Fruit fly (Drosophila melanogaster) whole organism, pupa: ENCODE measurements around the gene CG7924.

Source experiments
- CG12605 ChIP-seq: fragments of 200-800 bp; sonication (Bioruptor generic); IDR thresholded peaks from 2 replicates; pipeline ENCODE4 v1.3.6; 2022; ENCODE audit warnings: missing biosample characterization, missing genetic modification characterization
- CG13204 ChIP-seq: fragments of 200-800 bp; sonication (Bioruptor generic); optimal IDR thresholded peaks from 2 replicates; lab custom pipeline; 2018; ENCODE audit warnings: missing biosample characterization, mild to moderate bottlenecking, missing genetic modification characterization, moderate library complexity
- CG14655 ChIP-seq: fragments of 200-800 bp; sonication (Bioruptor generic); optimal IDR thresholded peaks from 3 replicates; lab custom pipeline; 2017; ENCODE audit warnings: mild to moderate bottlenecking, missing biosample characterization, missing genetic modification reagents, missing genetic modification characterization
- CG15710 ChIP-seq: fragments of 200-800 bp; sonication (Bioruptor generic); optimal IDR thresholded peaks from 2 replicates; lab custom pipeline; 2018; ENCODE audit warnings: missing biosample characterization, mild to moderate bottlenecking, missing genetic modification characterization, moderate library complexity
- CG34367 ChIP-seq: fragments of 200-800 bp; sonication (Bioruptor generic); optimal IDR thresholded peaks from 2 replicates; lab custom pipeline; 2018; ENCODE audit warnings: missing biosample characterization, mild to moderate bottlenecking, missing genetic modification characterization
- CG8159 ChIP-seq: fragments of 200-800 bp; sonication (Bioruptor generic); optimal IDR thresholded peaks from 3 replicates; lab custom pipeline; 2018; ENCODE audit warnings: missing biosample characterization, mild to moderate bottlenecking, missing genetic modification characterization, moderate library complexity
- CG8301 ChIP-seq: fragments of 200-800 bp; sonication (Bioruptor generic); optimal IDR thresholded peaks from 2 replicates; lab custom pipeline; 2018; ENCODE audit warnings: missing biosample characterization, mild to moderate bottlenecking, missing genetic modification characterization
- CG9948 ChIP-seq: fragments of 200-800 bp; sonication (Bioruptor generic); optimal IDR thresholded peaks from 2 replicates; lab custom pipeline; 2018; ENCODE audit warnings: missing biosample characterization, mild to moderate bottlenecking, missing genetic modification characterization, moderate library complexity
- EcR ChIP-seq: fragments of 200-800 bp; sonication (Bioruptor generic); optimal IDR thresholded peaks from 3 replicates; lab custom pipeline; 2019; ENCODE audit warnings: missing biosample characterization, missing genetic modification characterization, mild to moderate bottlenecking, moderate library complexity, missing genetic modification reagents
- Pif1A ChIP-seq: fragments of 200-800 bp; sonication (Bioruptor generic); optimal IDR thresholded peaks from 3 replicates; lab custom pipeline; 2016; ENCODE audit warnings: missing biosample characterization, missing genetic modification characterization
- Snoo ChIP-seq: fragments of 200-800 bp; sonication (Bioruptor generic); optimal IDR thresholded peaks from 3 replicates; lab custom pipeline; 2017; ENCODE audit warnings: missing biosample characterization, mild to moderate bottlenecking, missing genetic modification characterization, inconsistent platforms

DNA sequence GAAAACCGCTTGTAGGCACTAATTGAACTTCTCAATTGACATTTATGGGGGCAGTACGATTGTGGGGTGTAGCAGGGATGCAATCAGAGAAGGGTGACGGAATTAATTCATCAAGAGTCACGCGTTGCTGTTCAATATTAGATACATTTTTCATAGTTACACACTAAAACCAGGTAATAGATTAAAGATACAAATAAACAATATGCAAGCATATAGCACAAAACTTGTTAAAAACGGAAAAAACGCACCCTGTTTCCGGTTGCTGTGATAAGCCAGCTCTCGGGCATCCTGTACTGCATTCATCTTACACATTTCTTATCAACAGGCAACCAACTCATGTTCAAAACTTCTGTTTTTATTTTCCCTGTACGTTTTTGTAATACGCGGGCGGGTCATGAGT lies 4.2 kb upstream of the CG7924 start:
- TF ChIP-seq CG15710 (tag; lab: Kevin White, UChicago) = no peak
- no peak for TF ChIP-seq EcR (GFP tag; lab: Kevin White, UChicago)
- TF ChIP-seq Snoo (tag; lab: Kevin White, UChicago) = no peak
- TF ChIP-seq CG8301 = no peak
- no peak for TF ChIP-seq CG34367 (tag; lab: Kevin White, UChicago)
- no peak for TF ChIP-seq CG13204 (GFP tag; lab: Kevin White, UChicago)
- TF ChIP-seq CG12605 (GFP tag; lab: Robert Waterston, UW) = no peak
- TF ChIP-seq CG8159 (tag; lab: Kevin White, UChicago) = peak; percentile 49
- TF ChIP-seq Pif1A (GFP tag; lab: Kevin White, UChicago) = no peak
- no peak for TF ChIP-seq CG14655 (GFP tag; lab: Kevin White, UChicago)
- TF ChIP-seq CG9948 (tag; lab: Kevin White, UChicago) = no peak
